Worm (Caenorhabditis elegans): ENCODE results near the gene npp-18.

DNA sequence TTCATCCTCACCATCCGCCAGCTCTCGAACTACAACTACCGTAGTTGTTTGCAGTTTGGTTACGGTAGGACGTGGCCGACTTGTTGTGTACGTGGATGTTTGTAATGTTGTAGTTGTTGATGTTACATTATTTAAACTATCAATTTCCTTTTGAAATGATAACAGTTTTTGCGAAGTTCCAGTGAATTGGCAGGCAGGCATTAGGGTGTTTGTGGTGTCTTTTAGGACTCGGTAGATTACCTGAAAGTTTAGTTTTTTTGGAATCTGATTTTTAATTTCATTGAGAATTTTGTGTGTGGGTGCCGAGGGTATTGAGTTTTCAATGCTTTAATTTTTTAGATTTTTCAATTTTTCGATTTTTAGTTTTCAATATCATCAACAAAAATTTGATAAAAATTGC is 25.9 kb downstream of the npp-18 start, which contains the start of gene F53A2.11:
- TF ChIP-seq ceh-36 (tag; optimal IDR thresholded peaks at IDR 0.05) (no peak), ama-1 (optimal IDR thresholded peaks at IDR 0.05) (no peak), flt-1 (GFP tag; IDR thresholded peaks at IDR 0.05) (no peak), ceh-13 (GFP tag; optimal IDR thresholded peaks at IDR 0.05) (no peak), tbx-11 (GFP tag; IDR thresholded peaks at IDR 0.05) (no peak), hmg-4 (GFP tag; optimal IDR thresholded peaks at IDR 0.05) (no peak)
